Fruit fly (Drosophila melanogaster) whole organism, prepupa: ENCODE data around the gene Mst84B.

Experiments
- Blimp-1 ChIP-seq: fragments of 200-800 bp; sonication (Bioruptor generic); optimal IDR thresholded peaks from 3 replicates; lab custom pipeline; 2017; ENCODE audit warnings: missing biosample characterization, missing genetic modification characterization, mild to moderate bottlenecking, moderate library complexity, missing genetic modification reagents
- CG10631 ChIP-seq: fragments of 200-800 bp; sonication (Bioruptor generic); optimal IDR thresholded peaks from 2 replicates; lab custom pipeline; 2016; ENCODE audit warnings: missing biosample characterization, missing genetic modification characterization
- CG11762 ChIP-seq: fragments of 200-800 bp; sonication (Bioruptor generic); optimal IDR thresholded peaks from 3 replicates; lab custom pipeline; 2016; ENCODE audit warnings: missing biosample characterization, missing genetic modification characterization; ENCODE audit not compliant: insufficient read depth
- CG16779 ChIP-seq: fragments of 200-800 bp; sonication (Bioruptor generic); optimal IDR thresholded peaks from 3 replicates; lab custom pipeline; 2017; ENCODE audit warnings: missing biosample characterization, mild to moderate bottlenecking, missing genetic modification characterization
- CG3032 ChIP-seq: fragments of 200-800 bp; optimal IDR thresholded peaks from 2 replicates; lab custom pipeline; 2019; ENCODE audit warnings: missing biosample characterization, mild to moderate bottlenecking, missing genetic modification characterization, moderate library complexity
- CG6163 ChIP-seq: fragments of 200-800 bp; sonication (Bioruptor generic); IDR thresholded peaks from 3 replicates; pipeline ENCODE4 v1.3.6; 2022; ENCODE audit warnings: missing biosample characterization, missing genetic modification characterization
- Ets21C ChIP-seq: fragments of 200-800 bp; sonication (Bioruptor generic); optimal IDR thresholded peaks from 3 replicates; lab custom pipeline; 2016; ENCODE audit warnings: missing biosample characterization, missing genetic modification characterization
- Hr39 ChIP-seq: fragments of 200-800 bp; sonication (Bioruptor generic); optimal IDR thresholded peaks from 2 replicates; lab custom pipeline; 2016; ENCODE audit warnings: missing biosample characterization, missing genetic modification characterization
- Hr4 ChIP-seq: fragments of 200-800 bp; sonication (Bioruptor generic); optimal IDR thresholded peaks from 3 replicates; lab custom pipeline; 2016; ENCODE audit warnings: missing biosample characterization, missing genetic modification characterization
- Lpt ChIP-seq: fragments of 200-800 bp; sonication (Bioruptor generic); optimal IDR thresholded peaks from 3 replicates; lab custom pipeline; 2016; ENCODE audit warnings: missing biosample characterization, missing genetic modification characterization
- OdsH ChIP-seq: fragments of 200-800 bp; sonication (Bioruptor generic); optimal IDR thresholded peaks from 3 replicates; lab custom pipeline; 2016; ENCODE audit warnings: missing biosample characterization, missing genetic modification characterization

DNA sequence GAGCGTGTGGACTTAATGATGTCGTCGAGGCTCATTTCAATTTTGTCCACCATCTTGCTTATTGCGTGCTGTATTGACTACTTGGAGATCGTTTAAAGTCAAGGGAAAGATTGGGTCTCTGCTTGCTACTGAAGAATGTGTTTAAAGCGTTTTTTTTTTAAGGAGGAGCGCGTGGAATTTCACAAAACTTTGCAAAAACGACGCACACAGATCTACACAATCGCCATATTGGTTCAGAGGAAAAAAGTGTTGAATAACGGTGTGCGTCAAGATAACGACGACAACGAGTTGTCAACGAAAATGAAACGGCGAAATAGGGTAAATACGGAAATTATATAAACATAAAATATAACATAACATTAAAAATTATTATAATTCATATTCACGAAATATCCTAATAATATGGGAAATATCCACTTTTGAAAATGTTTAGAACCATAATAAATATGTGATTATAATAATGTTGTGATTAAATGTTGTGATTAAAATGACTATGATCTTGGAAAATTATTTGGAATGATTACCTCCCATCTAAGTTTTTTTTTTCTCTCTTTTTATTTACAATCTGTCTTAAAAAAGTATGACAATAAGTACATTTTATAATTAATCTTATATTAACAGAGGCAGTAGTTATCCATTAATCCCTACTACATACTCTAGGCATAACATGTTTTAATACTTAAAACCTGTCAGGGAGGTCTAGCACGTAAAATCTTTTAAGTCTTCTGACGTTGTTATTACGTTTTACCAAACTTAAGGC lies 18.4 kb downstream of the Mst84B start, which contains the start of gene Ref1:
- TF ChIP-seq Hr4 (GFP tag; lab: Kevin White, UChicago) (no peak), OdsH (GFP tag; lab: Kevin White, UChicago) (no peak), CG10631 (GFP tag; lab: Kevin White, UChicago) (no peak), Lpt (no peak), Blimp-1 (GFP tag; lab: Kevin White, UChicago) (no peak), CG16779 (tag; lab: Kevin White, UChicago) (no peak), Ets21C (GFP tag; lab: Kevin White, UChicago) (no peak), CG6163 (no peak), Hr39 (GFP tag; lab: Kevin White, UChicago) (no peak), CG11762 (no peak), CG3032 (no peak)
